Worm (Caenorhabditis elegans): Measurements from ENCODE around the gene pafo-1.

The pafo-1 gene

ce11 chrV:11546795-11547194 lies 25.3 kb downstream of the pafo-1 start, which contains the start of gene F38B7.11:
Gene F38B7.11, plus strand, starts transcription at chrV:11547095.
- TF ChIP-seq ekl-4 (GFP tag; IDR thresholded peaks at IDR 0.05) (no peak), chd-7 (tag; optimal IDR thresholded peaks at IDR 0.05) (no peak), mel-28 (tag; optimal IDR thresholded peaks at IDR 0.05; ENCODE audit: borderline replicate concordance) (no peak), rpc-1 (optimal IDR thresholded peaks at IDR 0.05) (no peak), rpc-1 (tag; optimal IDR thresholded peaks at IDR 0.05) (no peak), T07F8.4 (tag; optimal IDR thresholded peaks at IDR 0.05) (no peak), F33H1.4 (GFP tag; IDR thresholded peaks at IDR 0.05) (no peak), nhr-179 (tag; optimal IDR thresholded peaks at IDR 0.05) (no peak), snpc-4 (GFP tag; optimal IDR thresholded peaks at IDR 0.05) (no peak), snpc-4 (tag; optimal IDR thresholded peaks at IDR 0.05) (no peak), tbp1 (GFP tag; optimal IDR thresholded peaks at IDR 0.05) (no peak)

- TF ChIP-seq xnd-1 (tag; optimal IDR thresholded peaks at IDR 0.05): no peak
- TF ChIP-seq ztf-22 (GFP tag; optimal IDR thresholded peaks at IDR 0.05): no peak
- TF ChIP-seq akir-1 (GFP tag; optimal IDR thresholded peaks at IDR 0.05): no peak
- TF ChIP-seq ztf-25 (GFP tag; IDR thresholded peaks at IDR 0.05): no peak
- TF ChIP-seq ztf-28 (GFP tag; IDR thresholded peaks at IDR 0.05): no peak
- TF ChIP-seq ztf-3 (GFP tag; optimal IDR thresholded peaks at IDR 0.05): no peak
- TF ChIP-seq lin-35 (GFP tag; optimal IDR thresholded peaks at IDR 0.05): peak in 1 of 3 experiments; percentile 32
- TF ChIP-seq bed-1 (GFP tag; IDR thresholded peaks at IDR 0.05): no peak
- 0 out of 2 replicates have a peak, but pooled peaks have one; percentile 19 for TF ChIP-seq dox-1 (GFP tag; IDR thresholded peaks at IDR 0.05)
- TF ChIP-seq cebp-2 (GFP tag; IDR thresholded peaks at IDR 0.05): no peak
- TF ChIP-seq F57A8.1 (GFP tag; optimal IDR thresholded peaks at IDR 0.05): no peak
- TF ChIP-seq ztf-18 (tag; optimal IDR thresholded peaks at IDR 0.05): peak; percentile 29
- TF ChIP-seq F33H1.4 (GFP tag; IDR thresholded peaks at IDR 0.05): no peak
- peak; percentile 30 for TF ChIP-seq ztf-26 (tag; optimal IDR thresholded peaks at IDR 0.05)
- no peak for TF ChIP-seq F39B2.1 (GFP tag; IDR thresholded peaks at IDR 0.05)
- TF ChIP-seq Y53G8AR.9 (GFP tag; conservative IDR thresholded peaks at IDR 0.05): no peak
- no peak for TF ChIP-seq F37B4.10 (GFP tag; IDR thresholded peaks at IDR 0.05)
- peak; percentile 28 for TF ChIP-seq K12H6.12 (tag; optimal IDR thresholded peaks at IDR 0.05)
- TF ChIP-seq tbp1 (GFP tag; optimal IDR thresholded peaks at IDR 0.05): peak; percentile 18
- no peak for TF ChIP-seq cebp-1 (GFP tag; IDR thresholded peaks at IDR 0.05)
- TF ChIP-seq cebp-1 (tag; optimal IDR thresholded peaks at IDR 0.05): peak; percentile 64
- TF ChIP-seq ceh-27 (GFP tag; optimal IDR thresholded peaks at IDR 0.05): peak; percentile 15
- TF ChIP-seq zim-3 (tag; optimal IDR thresholded peaks at IDR 0.05): no peak
- no peak for TF ChIP-seq nhr-90 (tag; optimal IDR thresholded peaks at IDR 0.05)
- TF ChIP-seq ceh-100 (GFP tag; IDR thresholded peaks at IDR 0.05): no peak
- no peak for TF ChIP-seq F22D6.2 (tag; optimal IDR thresholded peaks at IDR 0.05)
- no peak for TF ChIP-seq nfya-1 (tag; optimal IDR thresholded peaks at IDR 0.05; ENCODE audit: borderline replicate concordance, insufficient read depth)
- peak; percentile 56 for TF ChIP-seq nhr-80 (tag; optimal IDR thresholded peaks at IDR 0.05)
- no peak for TF ChIP-seq mcd-1 (GFP tag; IDR thresholded peaks at IDR 0.05)
- no peak for TF ChIP-seq nhr-120 (GFP tag; IDR thresholded peaks at IDR 0.05)
- TF ChIP-seq T07F8.4 (tag; optimal IDR thresholded peaks at IDR 0.05): no peak
- peak; percentile 15 for TF ChIP-seq lin-54 (GFP tag; optimal IDR thresholded peaks at IDR 0.05)
- TF ChIP-seq die-1 (tag; optimal IDR thresholded peaks at IDR 0.05): no peak
- no peak for TF ChIP-seq somi-1 (GFP tag; optimal IDR thresholded peaks at IDR 0.05)
- TF ChIP-seq gei-17 (GFP tag; optimal IDR thresholded peaks at IDR 0.05): no peak
- no peak for TF ChIP-seq aptf-3 (GFP tag; IDR thresholded peaks at IDR 0.05)
- TF ChIP-seq F52B5.7 (tag; optimal IDR thresholded peaks at IDR 0.05): no peak
- no peak for TF ChIP-seq nhr-179 (tag; optimal IDR thresholded peaks at IDR 0.05)
- TF ChIP-seq hmg-1.2 (GFP tag; IDR thresholded peaks at IDR 0.05): peak; percentile 90
- no peak for TF ChIP-seq snpc-4 (GFP tag; optimal IDR thresholded peaks at IDR 0.05)
- TF ChIP-seq snpc-4 (tag; optimal IDR thresholded peaks at IDR 0.05): peak in 3 of 4 experiments; percentile 6 to 48 (median 6)
- peak; percentile 60 for TF ChIP-seq attf-5 (GFP tag; optimal IDR thresholded peaks at IDR 0.05)
Observed at ce11 chrV:11548914-11549406, 27.5 kb downstream of the pafo-1 start, which contains the start of the genes F38B7.17 and F38B7.3. Gene F38B7.17, minus strand, starts transcription at chrV:11548964. Gene F38B7.3, plus strand, starts transcription at chrV:11549107.
